Worm (Caenorhabditis elegans): ENCODE measurements around the gene hxk-3.

- TF ChIP-seq lin-13 (GFP tag; optimal IDR thresholded peaks at IDR 0.05) (no peak), fos-1 (tag; optimal IDR thresholded peaks at IDR 0.05) (no peak), nhr-76 (tag; optimal IDR thresholded peaks at IDR 0.05) (no peak)
Observed at ce11 chrIV:1484968-1485474, 12.4 kb upstream of the hxk-3 start, which contains the start of gene Y77E11A.16.

All from whole organism, L4 larva.